Worm (Caenorhabditis elegans) whole organism, early embryonic: ENCODE results near the gene clec-148.

Experiments
- aly-1 ChIP-seq: sonication (generic microtip); optimal IDR thresholded peaks from 2 replicates; lab custom pipeline; 2016; ENCODE audit warnings: missing genetic modification characterization, missing compliant biosample characterization
- ama-1 ChIP-seq: fragments of 150-350 bp; optimal IDR thresholded peaks from 2 replicates; lab custom pipeline; 2014

DNA sequence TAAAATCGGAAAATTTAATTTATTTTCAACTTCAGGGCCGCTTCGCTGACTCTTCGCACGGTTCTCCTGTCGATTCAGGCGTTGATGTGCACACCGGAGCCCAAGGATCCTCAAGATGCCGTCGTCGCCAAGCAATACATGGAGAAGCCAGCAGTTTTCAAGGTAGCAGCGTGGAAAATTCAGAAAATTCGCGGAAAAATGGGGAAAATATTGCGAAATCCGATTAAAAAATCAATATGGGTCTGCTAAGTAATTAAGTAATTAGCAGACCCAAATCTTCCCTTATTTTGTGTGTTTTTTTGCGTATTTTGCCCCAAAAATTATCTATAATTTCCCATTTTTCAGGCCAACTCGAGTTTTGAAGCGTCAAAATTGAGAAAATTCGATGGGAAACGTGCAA, 13.6 kb upstream of the clec-148 start:
- TF ChIP-seq ama-1 (lab: Kevin White, UChicago) (no peak), aly-1 (tag; lab: Kevin White, UChicago) (no peak)
